Worm (Caenorhabditis elegans) whole organism, L3 larva: Measurements from ENCODE around the gene F13D12.10.
A peak's percentile ranks its signal among the peaks of the same experiment; 100 is the strongest.

Source experiments
- R02D3.7 ChIP-seq: fragments of 150-350 bp; optimal IDR thresholded peaks from 2 replicates; lab custom pipeline; 2014; ENCODE audit warnings: missing biosample characterization, missing genetic modification characterization
- ZK546.5 ChIP-seq: sonication (generic microtip); optimal IDR thresholded peaks from 2 replicates; lab custom pipeline; 2017; ENCODE audit warnings: missing biosample characterization, missing genetic modification characterization
- aly-2 ChIP-seq: fragments of 150-350 bp; optimal IDR thresholded peaks from 2 replicates; lab custom pipeline; 2014; ENCODE audit warnings: missing biosample characterization, missing genetic modification characterization
- ama-1 ChIP-seq: fragments of 150-350 bp; optimal IDR thresholded peaks from 2 replicates; lab custom pipeline; 2018
- ceh-16 ChIP-seq: sonication (generic microtip); optimal IDR thresholded peaks from 2 replicates; lab custom pipeline; 2017; ENCODE audit warnings: missing biosample characterization, missing genetic modification characterization
- ceh-28 ChIP-seq: fragments of 150-350 bp; optimal IDR thresholded peaks from 2 replicates; lab custom pipeline; 2014; ENCODE audit warnings: missing biosample characterization, missing genetic modification reagents, missing genetic modification characterization
- ceh-82 ChIP-seq: fragments of 150-350 bp; optimal IDR thresholded peaks from 2 replicates; lab custom pipeline; 2014; ENCODE audit warnings: missing biosample characterization, missing genetic modification characterization
- ceh-9 ChIP-seq: sonication (generic microtip); optimal IDR thresholded peaks from 2 replicates; lab custom pipeline; 2018; ENCODE audit warnings: missing biosample characterization, missing genetic modification characterization
- daf-12 ChIP-seq: fragments of 150-350 bp; optimal IDR thresholded peaks from 2 replicates; lab custom pipeline; 2014; ENCODE audit warnings: missing biosample characterization, missing genetic modification reagents, missing genetic modification characterization
- egl-27 ChIP-seq: sonication (generic microtip); optimal IDR thresholded peaks from 4 replicates; lab custom pipeline; 2017; ENCODE audit warnings: missing biosample characterization, missing genetic modification reagents, missing genetic modification characterization
- egl-5 ChIP-seq: fragments of 150-350 bp; optimal IDR thresholded peaks from 2 replicates; lab custom pipeline; 2017; ENCODE audit warnings: missing biosample characterization, missing genetic modification reagents, missing genetic modification characterization, inconsistent platforms
- elt-1 ChIP-seq: fragments of 150-350 bp; optimal IDR thresholded peaks from 2 replicates; lab custom pipeline; 2014; ENCODE audit warnings: missing biosample characterization, missing genetic modification characterization
- elt-2 ChIP-seq: sonication (generic microtip); optimal IDR thresholded peaks from 2 replicates; lab custom pipeline; 2016; ENCODE audit warnings: missing genetic modification reagents, mild to moderate bottlenecking, missing genetic modification characterization, missing compliant biosample characterization
- elt-3 ChIP-seq, 3 experiments: fragments of 150-350 bp in 1 of 3; sonication (generic microtip) in 2 of 3; optimal IDR thresholded peaks; 2 replicates in 2 of 3; 4 replicates in 1 of 3; lab custom pipeline; 2014 to 2017; ENCODE audit warnings: missing biosample characterization in 3 of 3, missing genetic modification characterization in 3 of 3
- eor-1 ChIP-seq, 2 experiments: fragments of 150-350 bp; optimal IDR thresholded peaks; 2 replicates each; lab custom pipeline; 2014 to 2018; ENCODE audit warnings: missing biosample characterization in 2 of 2, missing genetic modification characterization in 2 of 2
- fkh-10 ChIP-seq: sonication (generic microtip); optimal IDR thresholded peaks from 2 replicates; lab custom pipeline; 2017; ENCODE audit warnings: missing biosample characterization, missing genetic modification reagents, missing genetic modification characterization
- fkh-2 ChIP-seq: fragments of 150-350 bp; optimal IDR thresholded peaks from 2 replicates; lab custom pipeline; 2014; ENCODE audit warnings: missing biosample characterization, missing genetic modification reagents, missing genetic modification characterization
- fos-1 ChIP-seq: fragments of 150-350 bp; optimal IDR thresholded peaks from 2 replicates; lab custom pipeline; 2014; ENCODE audit warnings: missing biosample characterization, missing genetic modification characterization
- hmg-11 ChIP-seq: sonication (generic microtip); optimal IDR thresholded peaks from 2 replicates; lab custom pipeline; 2016; ENCODE audit warnings: missing genetic modification characterization, missing compliant biosample characterization
- jun-1 ChIP-seq: fragments of 150-350 bp; optimal IDR thresholded peaks from 2 replicates; lab custom pipeline; 2014; ENCODE audit warnings: missing biosample characterization, missing genetic modification reagents, missing genetic modification characterization
- lin-15B ChIP-seq: fragments of 150-350 bp; optimal IDR thresholded peaks from 2 replicates; lab custom pipeline; 2014; ENCODE audit warnings: missing biosample characterization, missing genetic modification characterization
- lin-39 ChIP-seq: fragments of 150-350 bp; optimal IDR thresholded peaks from 2 replicates; lab custom pipeline; 2018; ENCODE audit warnings: missing biosample characterization, missing genetic modification reagents, missing genetic modification characterization
- lsy-12 ChIP-seq: sonication (generic microtip); optimal IDR thresholded peaks from 2 replicates; lab custom pipeline; 2016; ENCODE audit warnings: mild to moderate bottlenecking, missing genetic modification characterization, missing compliant biosample characterization
- mdl-1 ChIP-seq: fragments of 150-350 bp; optimal IDR thresholded peaks from 2 replicates; lab custom pipeline; 2014; ENCODE audit warnings: missing biosample characterization, missing genetic modification characterization
- mml-1 ChIP-seq: fragments of 150-350 bp; sonication (generic microtip); optimal IDR thresholded peaks from 3 replicates; lab custom pipeline; 2014; ENCODE audit warnings: missing biosample characterization, missing genetic modification characterization
- nfya-1 ChIP-seq: sonication (generic microtip); optimal IDR thresholded peaks from 2 replicates; lab custom pipeline; 2017; ENCODE audit warnings: missing genetic modification characterization, mild to moderate bottlenecking, missing compliant biosample characterization, antibody characterized with exemption, moderate library complexity; ENCODE audit not compliant: insufficient read depth
- nhr-11 ChIP-seq: fragments of 150-350 bp; optimal IDR thresholded peaks from 2 replicates; lab custom pipeline; 2014; ENCODE audit warnings: missing biosample characterization, missing genetic modification characterization
- nhr-12 ChIP-seq: fragments of 150-350 bp; optimal IDR thresholded peaks from 2 replicates; lab custom pipeline; 2014; ENCODE audit warnings: missing biosample characterization, missing genetic modification characterization
- nhr-23 ChIP-seq: fragments of 150-350 bp; optimal IDR thresholded peaks from 2 replicates; lab custom pipeline; 2014; ENCODE audit warnings: missing biosample characterization, missing genetic modification reagents, missing genetic modification characterization
- nhr-237 ChIP-seq: fragments of 150-350 bp; optimal IDR thresholded peaks from 2 replicates; lab custom pipeline; 2014; ENCODE audit warnings: missing biosample characterization, missing genetic modification characterization
- nhr-25 ChIP-seq: sonication (generic microtip); optimal IDR thresholded peaks from 2 replicates; lab custom pipeline; 2017; ENCODE audit warnings: missing biosample characterization, missing genetic modification characterization
- nhr-28 ChIP-seq: fragments of 150-350 bp; optimal IDR thresholded peaks from 2 replicates; lab custom pipeline; 2014; ENCODE audit warnings: missing biosample characterization, missing genetic modification characterization
- nhr-43 ChIP-seq: sonication (generic microtip); optimal IDR thresholded peaks from 2 replicates; lab custom pipeline; 2016; ENCODE audit warnings: mild to moderate bottlenecking, missing genetic modification characterization, missing compliant biosample characterization; ENCODE audit not compliant: poor library complexity, severe bottlenecking
- nhr-67 ChIP-seq: fragments of 150-350 bp; optimal IDR thresholded peaks from 2 replicates; lab custom pipeline; 2014; ENCODE audit warnings: missing biosample characterization, missing genetic modification characterization
- nhr-76 ChIP-seq: fragments of 150-350 bp; sonication (generic microtip); optimal IDR thresholded peaks from 5 replicates; lab custom pipeline; 2014; ENCODE audit warnings: missing biosample characterization, missing genetic modification characterization
- nhr-77 ChIP-seq: fragments of 150-350 bp; optimal IDR thresholded peaks from 2 replicates; lab custom pipeline; 2014; ENCODE audit warnings: missing biosample characterization, missing genetic modification characterization
- pha-4 ChIP-seq: fragments of 150-350 bp; optimal IDR thresholded peaks from 2 replicates; lab custom pipeline; 2014; ENCODE audit warnings: missing biosample characterization, missing genetic modification reagents, missing genetic modification characterization
- pqm-1 ChIP-seq: fragments of 150-350 bp; optimal IDR thresholded peaks from 2 replicates; lab custom pipeline; 2017; ENCODE audit warnings: missing biosample characterization, missing genetic modification characterization, inconsistent platforms
- sea-2 ChIP-seq: fragments of 150-350 bp; sonication (generic microtip); optimal IDR thresholded peaks from 4 replicates; lab custom pipeline; 2014; ENCODE audit warnings: missing biosample characterization, missing genetic modification reagents, missing genetic modification characterization
- skn-1 ChIP-seq: fragments of 150-350 bp; optimal IDR thresholded peaks from 2 replicates; lab custom pipeline; 2014; ENCODE audit warnings: missing biosample characterization, missing genetic modification characterization
- snpc-4 ChIP-seq: fragments of 150-350 bp; optimal IDR thresholded peaks from 2 replicates; lab custom pipeline; 2014; ENCODE audit warnings: missing biosample characterization, missing genetic modification characterization
- tbx-2 ChIP-seq: sonication (generic microtip); optimal IDR thresholded peaks from 2 replicates; lab custom pipeline; 2016; ENCODE audit warnings: mild to moderate bottlenecking, missing genetic modification characterization, missing compliant biosample characterization
- unc-39 ChIP-seq: sonication (generic microtip); optimal IDR thresholded peaks from 4 replicates; lab custom pipeline; 2017; ENCODE audit warnings: missing biosample characterization, missing genetic modification characterization
- unc-62 ChIP-seq: fragments of 150-350 bp; sonication (generic microtip); optimal IDR thresholded peaks from 4 replicates; lab custom pipeline; 2014; ENCODE audit warnings: missing biosample characterization, missing genetic modification reagents, missing genetic modification characterization
- zag-1 ChIP-seq: fragments of 150-350 bp; optimal IDR thresholded peaks from 2 replicates; lab custom pipeline; 2014; ENCODE audit warnings: missing biosample characterization, missing genetic modification characterization
- ztf-11 ChIP-seq: fragments of 150-350 bp; optimal IDR thresholded peaks from 2 replicates; lab custom pipeline; 2014; ENCODE audit warnings: missing biosample characterization, missing genetic modification characterization
- ztf-4 ChIP-seq: fragments of 150-350 bp; optimal IDR thresholded peaks from 2 replicates; lab custom pipeline; 2014; ENCODE audit warnings: missing biosample characterization, missing genetic modification characterization

The F13D12.10 gene

DNA sequence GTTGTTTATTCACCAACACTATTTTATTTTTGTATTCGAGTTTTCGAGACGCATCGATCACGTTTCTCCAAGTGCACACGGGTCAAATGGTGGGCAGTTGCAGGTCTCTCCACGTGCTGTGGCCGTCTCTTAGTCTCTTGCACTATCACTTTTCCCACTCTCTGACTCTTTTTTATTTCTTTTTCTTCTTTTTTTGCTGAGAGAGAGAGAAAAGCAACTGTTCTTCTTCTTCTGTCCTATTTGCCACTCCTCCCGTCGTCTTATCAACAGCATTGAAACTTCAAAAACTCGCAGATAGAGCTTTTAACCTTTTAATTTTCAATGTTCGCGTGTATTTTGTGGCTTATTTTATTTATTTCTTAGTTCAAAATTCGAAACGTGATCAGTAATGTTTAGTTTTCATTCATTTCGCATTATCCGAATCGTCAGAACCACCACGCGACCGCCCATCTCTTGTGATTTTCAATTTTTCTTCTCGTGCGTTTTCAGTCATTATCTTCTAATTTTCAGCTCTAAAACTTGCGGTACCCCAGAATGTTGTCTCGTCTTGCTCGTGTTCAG is 15.0 kb downstream of the F13D12.10 start, which contains the start of gene alh-8:
Gene alh-8, plus strand, starts transcription at position 511 of the 561 bp plus-strand sequence.
- TF ChIP-seq jun-1 (tag; lab: Kevin White, UChicago) (no peak), nhr-11 (tag; lab: Kevin White, UChicago) (no peak), unc-62 (no peak), lsy-12 (tag; lab: Kevin White, UChicago) (no peak), unc-39 (tag; lab: Kevin White, UChicago) (no peak), mml-1 (tag; lab: Kevin White, UChicago) (no peak), ceh-82 (tag; lab: Kevin White, UChicago) (no peak), R02D3.7 (tag; lab: Kevin White, UChicago) (no peak), ceh-28 (tag; lab: Kevin White, UChicago) (no peak), tbx-2 (no peak), fos-1 (tag; lab: Kevin White, UChicago) (no peak), elt-2 (tag; lab: Kevin White, UChicago) (peak; percentile 76), sea-2 (GFP tag; lab: Kevin White, UChicago) (no peak), nhr-28 (tag; lab: Kevin White, UChicago) (no peak), nhr-76 (tag; lab: Kevin White, UChicago) (no peak), elt-3 (tag; optimal IDR thresholded peaks at IDR 0.05; lab: Kevin White, UChicago) (no peak), nhr-23 (tag; lab: Kevin White, UChicago) (peak; percentile 5), egl-5 (tag; lab: Kevin White, UChicago) (no peak), pqm-1 (peak; percentile 14), ceh-9 (tag; lab: Kevin White, UChicago) (no peak), ztf-4 (tag; lab: Kevin White, UChicago) (no peak), nhr-67 (tag; lab: Kevin White, UChicago) (no peak), nhr-25 (tag; lab: Kevin White, UChicago) (no peak), eor-1 (tag; optimal IDR thresholded peaks at IDR 0.05; lab: Kevin White, UChicago) (no peak), hmg-11 (tag; lab: Kevin White, UChicago) (no peak), ama-1 (lab: Kevin White, UChicago) (peak; percentile 53), nhr-43 (tag; lab: Kevin White, UChicago) (no peak), mdl-1 (peak; percentile 92), snpc-4 (tag; lab: Kevin White, UChicago) (no peak), nhr-12 (tag; lab: Kevin White, UChicago) (no peak), ztf-11 (tag; lab: Kevin White, UChicago) (no peak), elt-1 (no peak), fkh-10 (GFP tag; lab: Kevin White, UChicago) (no peak), fkh-2 (tag; lab: Kevin White, UChicago) (no peak), nhr-237 (tag; lab: Kevin White, UChicago) (no peak), ceh-16 (tag; lab: Kevin White, UChicago) (no peak), lin-39 (tag; lab: Kevin White, UChicago) (peak; percentile 31), lin-15B (peak; percentile 14), ZK546.5 (no peak), daf-12 (tag; lab: Kevin White, UChicago) (no peak), egl-27 (no peak), nfya-1 (tag; lab: Kevin White, UChicago) (peak; percentile 44), pha-4 (tag; lab: Kevin White, UChicago) (peak; percentile 55), aly-2 (tag; lab: Kevin White, UChicago) (no peak), skn-1 (tag; lab: Kevin White, UChicago) (no peak), nhr-77 (tag; lab: Kevin White, UChicago) (peak; percentile 21), zag-1 (tag; lab: Kevin White, UChicago) (no peak)
